Worm (Caenorhabditis elegans) whole organism, late embryonic: ENCODE measurements around the gene rpc-11.
A peak's percentile ranks its signal among the peaks of the same experiment; 100 is the strongest.

Source experiments
- F13H6.1 ChIP-seq: sonication (generic microtip); optimal IDR thresholded peaks from 2 replicates; lab custom pipeline; 2016; ENCODE audit warnings: missing genetic modification characterization, missing compliant biosample characterization
- K02D7.2 ChIP-seq: sonication (generic microtip); optimal IDR thresholded peaks from 2 replicates; lab custom pipeline; 2017; ENCODE audit warnings: mild to moderate bottlenecking, missing genetic modification characterization, missing compliant biosample characterization
- K09A11.1 ChIP-seq: sonication (generic microtip); optimal IDR thresholded peaks from 2 replicates; lab custom pipeline; 2017; ENCODE audit warnings: antibody characterized with exemption, mild to moderate bottlenecking, missing genetic modification characterization, missing compliant biosample characterization; ENCODE audit not compliant: insufficient read depth
- T23F11.4 ChIP-seq: fragments of 200-800 bp; sonication (Bioruptor generic); optimal IDR thresholded peaks from 2 replicates; lab custom pipeline; 2018; ENCODE audit warnings: mild to moderate bottlenecking, missing genetic modification characterization, missing compliant biosample characterization
- Y22D7AL.16 ChIP-seq: sonication (generic microtip); optimal IDR thresholded peaks from 2 replicates; lab custom pipeline; 2016; ENCODE audit warnings: missing genetic modification characterization, missing compliant biosample characterization
- ama-1 ChIP-seq: fragments of 150-350 bp; optimal IDR thresholded peaks from 2 replicates; lab custom pipeline; 2014
- ceh-2 ChIP-seq: sonication (generic microtip); optimal IDR thresholded peaks from 2 replicates; lab custom pipeline; 2016; ENCODE audit warnings: missing genotype, missing genetic modification characterization, missing compliant biosample characterization
- ceh-24 ChIP-seq: sonication (generic microtip); optimal IDR thresholded peaks from 2 replicates; lab custom pipeline; 2016; ENCODE audit warnings: mild to moderate bottlenecking, missing genetic modification characterization, missing compliant biosample characterization
- ceh-34 ChIP-seq: sonication (generic microtip); optimal IDR thresholded peaks from 2 replicates; lab custom pipeline; 2016; ENCODE audit warnings: mild to moderate bottlenecking, missing genetic modification characterization, missing compliant biosample characterization
- ceh-48 ChIP-seq: sonication (generic microtip); optimal IDR thresholded peaks from 2 replicates; lab custom pipeline; 2016; ENCODE audit warnings: missing genetic modification characterization, inconsistent platforms, missing compliant biosample characterization
- ceh-9 ChIP-seq: sonication (generic microtip); optimal IDR thresholded peaks from 2 replicates; lab custom pipeline; 2016; ENCODE audit warnings: mild to moderate bottlenecking, missing genetic modification characterization, inconsistent platforms, missing compliant biosample characterization
- dve-1 ChIP-seq: sonication (generic microtip); optimal IDR thresholded peaks from 2 replicates; lab custom pipeline; 2017; ENCODE audit warnings: antibody characterized with exemption, mild to moderate bottlenecking, missing genetic modification characterization, missing compliant biosample characterization
- ets-4 ChIP-seq: sonication (generic microtip); optimal IDR thresholded peaks from 2 replicates; lab custom pipeline; 2016; ENCODE audit warnings: missing genetic modification characterization, missing compliant biosample characterization
- eyg-1 ChIP-seq: sonication (generic microtip); optimal IDR thresholded peaks from 2 replicates; lab custom pipeline; 2016; ENCODE audit warnings: missing genotype, missing genetic modification characterization, missing compliant biosample characterization
- fax-1 ChIP-seq: sonication (generic microtip); optimal IDR thresholded peaks from 2 replicates; lab custom pipeline; 2016; ENCODE audit warnings: missing genotype, missing genetic modification characterization, missing compliant biosample characterization
- gmeb-2 ChIP-seq: sonication (generic microtip); optimal IDR thresholded peaks from 2 replicates; lab custom pipeline; 2016; ENCODE audit warnings: missing genetic modification characterization, inconsistent platforms, missing compliant biosample characterization
- hlh-13 ChIP-seq: fragments of 200-800 bp; sonication (Bioruptor generic); optimal IDR thresholded peaks from 2 replicates; lab custom pipeline; 2018; ENCODE audit warnings: mild to moderate bottlenecking, missing genetic modification characterization, missing compliant biosample characterization
- hlh-15 ChIP-seq: sonication (generic microtip); optimal IDR thresholded peaks from 2 replicates; lab custom pipeline; 2016; ENCODE audit warnings: missing genetic modification characterization, missing compliant biosample characterization
- hlh-30 ChIP-seq: sonication (generic microtip); optimal IDR thresholded peaks from 2 replicates; lab custom pipeline; 2017; ENCODE audit warnings: antibody characterized with exemption, missing genetic modification characterization, missing compliant biosample characterization; ENCODE audit not compliant: insufficient read depth
- lim-6 ChIP-seq: sonication (generic microtip); optimal IDR thresholded peaks from 2 replicates; lab custom pipeline; 2016; ENCODE audit warnings: missing genetic modification characterization, missing compliant biosample characterization
- lin-11 ChIP-seq: fragments of 200-800 bp; sonication (Bioruptor generic); optimal IDR thresholded peaks from 2 replicates; lab custom pipeline; 2018; ENCODE audit warnings: mild to moderate bottlenecking, missing genetic modification characterization, missing compliant biosample characterization
- nfya-1 ChIP-seq: sonication (generic microtip); optimal IDR thresholded peaks from 2 replicates; lab custom pipeline; 2017; ENCODE audit warnings: missing genetic modification characterization, mild to moderate bottlenecking, missing compliant biosample characterization, antibody characterized with exemption, moderate library complexity
- npax-4 ChIP-seq: sonication (generic microtip); optimal IDR thresholded peaks from 2 replicates; lab custom pipeline; 2016; ENCODE audit warnings: missing genetic modification characterization, missing compliant biosample characterization
- odd-2 ChIP-seq: sonication (generic microtip); optimal IDR thresholded peaks from 2 replicates; lab custom pipeline; 2017; ENCODE audit warnings: antibody characterized with exemption, mild to moderate bottlenecking, missing genetic modification characterization, missing compliant biosample characterization
- pat-9 ChIP-seq: fragments of 200-800 bp; sonication (Bioruptor generic); optimal IDR thresholded peaks from 2 replicates; lab custom pipeline; 2018; ENCODE audit warnings: mild to moderate bottlenecking, missing genetic modification characterization, moderate library complexity, missing compliant biosample characterization
- pax-1 ChIP-seq: fragments of 150-350 bp; optimal IDR thresholded peaks from 2 replicates; lab custom pipeline; 2014; ENCODE audit warnings: missing biosample characterization, missing genetic modification characterization
- pha-2 ChIP-seq: sonication (generic microtip); optimal IDR thresholded peaks from 2 replicates; lab custom pipeline; 2017; ENCODE audit warnings: mild to moderate bottlenecking, missing genetic modification characterization, missing compliant biosample characterization
- pha-4 ChIP-seq: fragments of 150-350 bp; optimal IDR thresholded peaks from 2 replicates; lab custom pipeline; 2018; ENCODE audit warnings: missing biosample characterization, missing genetic modification reagents, missing genetic modification characterization
- ref-2 ChIP-seq: sonication (generic microtip); optimal IDR thresholded peaks from 2 replicates; lab custom pipeline; 2016; ENCODE audit warnings: missing genetic modification characterization, missing compliant biosample characterization
- sox-4 ChIP-seq: sonication (generic microtip); optimal IDR thresholded peaks from 2 replicates; lab custom pipeline; 2017; ENCODE audit warnings: mild to moderate bottlenecking, missing genetic modification characterization, inconsistent platforms, missing compliant biosample characterization
- unc-3 ChIP-seq, 2 experiments: fragments of 200-800 bp in 1 of 2; sonication (Bioruptor generic) in 1 of 2; sonication (generic microtip) in 1 of 2; conservative IDR thresholded peaks in 1 of 2; optimal IDR thresholded peaks in 1 of 2; 2 replicates each; pipeline versions ENCODE4 v1.3.6 to Lab custom; 2016 to 2022; ENCODE audit warnings: missing compliant biosample characterization in 2 of 2, missing genetic modification characterization in 2 of 2, missing genetic modification reagents in 1 of 2
- unc-42 ChIP-seq: sonication (generic microtip); optimal IDR thresholded peaks from 2 replicates; lab custom pipeline; 2016; ENCODE audit warnings: missing genotype, missing genetic modification characterization, missing compliant biosample characterization
- unc-86 ChIP-seq: sonication (generic microtip); optimal IDR thresholded peaks from 2 replicates; lab custom pipeline; 2016; ENCODE audit warnings: missing genetic modification characterization, missing compliant biosample characterization
- zip-5 ChIP-seq: sonication (generic microtip); optimal IDR thresholded peaks from 2 replicates; lab custom pipeline; 2016; ENCODE audit warnings: missing genetic modification characterization, missing compliant biosample characterization

rpc-11 gene

ce11 chrIV:1388079-1388478, 21.8 kb downstream of the rpc-11 start (continued):
- peak; percentile 59 for TF ChIP-seq Y22D7AL.16 (tag; lab: Kevin White, UChicago)
- TF ChIP-seq ceh-34 (tag; lab: Kevin White, UChicago): peak; percentile 54
- TF ChIP-seq odd-2 (tag; lab: Kevin White, UChicago): no peak
- TF ChIP-seq ceh-48 (tag; lab: Kevin White, UChicago): peak; percentile 54
- peak; percentile 9 for TF ChIP-seq K09A11.1 (tag; lab: Kevin White, UChicago)
- TF ChIP-seq eyg-1: peak; percentile 37
- peak; percentile 64 for TF ChIP-seq ref-2 (tag; lab: Kevin White, UChicago)
- no peak for TF ChIP-seq ceh-24
- no peak for TF ChIP-seq ceh-2 (tag; lab: Kevin White, UChicago)
- peak; percentile 74 for TF ChIP-seq gmeb-2 (tag; lab: Kevin White, UChicago)
- peak; percentile 2 for TF ChIP-seq ceh-9 (tag; lab: Kevin White, UChicago)
- TF ChIP-seq T23F11.4 (GFP tag; lab: Kevin White, UChicago): peak; percentile 59
- peak; percentile 42 for TF ChIP-seq F13H6.1 (tag; lab: Kevin White, UChicago)
- TF ChIP-seq pha-2 (tag; lab: Kevin White, UChicago): peak; percentile 49
- no peak for TF ChIP-seq lim-6 (tag; lab: Kevin White, UChicago)
- TF ChIP-seq zip-5 (tag; lab: Kevin White, UChicago): peak; percentile 10
- 0 out of 2 replicates have a peak, but pooled peaks have one; percentile 49 for TF ChIP-seq unc-3 (GFP tag; conservative IDR thresholded peaks at IDR 0.05; lab: Robert Waterston, UW)
- peak; percentile 49 for TF ChIP-seq unc-3 (tag; optimal IDR thresholded peaks at IDR 0.05; lab: Kevin White, UChicago)
- peak; percentile 1 for TF ChIP-seq unc-42
- TF ChIP-seq pat-9 (tag; lab: Kevin White, UChicago): no peak
- no peak for TF ChIP-seq dve-1
- peak; percentile 52 for TF ChIP-seq hlh-15 (tag; lab: Kevin White, UChicago)
- peak; percentile 16 for TF ChIP-seq nfya-1 (tag; lab: Kevin White, UChicago)
- TF ChIP-seq hlh-13: peak; percentile 50
- TF ChIP-seq npax-4 (tag; lab: Kevin White, UChicago): peak; percentile 53
- no peak for TF ChIP-seq ets-4
- TF ChIP-seq fax-1: peak; percentile 29
- TF ChIP-seq hlh-30 (tag; lab: Kevin White, UChicago): no peak
- no peak for TF ChIP-seq pax-1 (tag; lab: Kevin White, UChicago)
- no peak for TF ChIP-seq ama-1
- TF ChIP-seq unc-86: peak; percentile 28

ce11 chrIV:1385915-1386314, 23.9 kb downstream of the rpc-11 start, which contains the start of gene nhr-41:
TSS of gene nhr-41 (plus strand) at chrIV:1386215.
- no peak for TF ChIP-seq sox-4 (tag; lab: Kevin White, UChicago)
- no peak for TF ChIP-seq ceh-34 (tag; lab: Kevin White, UChicago)
- no peak for TF ChIP-seq lin-11
- no peak for TF ChIP-seq hlh-13
- no peak for TF ChIP-seq ceh-48 (tag; lab: Kevin White, UChicago)
- no peak for TF ChIP-seq K02D7.2 (tag; lab: Kevin White, UChicago)
- TF ChIP-seq pha-4 (tag; lab: Kevin White, UChicago): no peak

ce11 chrIV:1385500-1385899, 24.3 kb downstream of the rpc-11 start:
- TF ChIP-seq ceh-48 (tag; lab: Kevin White, UChicago): no peak

ce11 chrIV:1381596-1382274, 28.1 kb downstream of the rpc-11 start:
- TF ChIP-seq dve-1 (no peak), nfya-1 (tag; lab: Kevin White, UChicago) (no peak), K09A11.1 (tag; lab: Kevin White, UChicago) (no peak), hlh-15 (tag; lab: Kevin White, UChicago) (no peak)
